Worm (Caenorhabditis elegans) whole organism, early embryonic: ENCODE results near the gene him-10.
A peak's percentile ranks its signal among the peaks of the same experiment; 100 is the strongest.

ENCODE experiments used
- B0310.2 ChIP-seq: sonication (generic microtip); optimal IDR thresholded peaks from 2 replicates; lab custom pipeline; 2016; ENCODE audit warnings: mild to moderate bottlenecking, missing genetic modification characterization, missing compliant biosample characterization
- F13C5.2 ChIP-seq: sonication (generic microtip); optimal IDR thresholded peaks from 2 replicates; lab custom pipeline; 2017; ENCODE audit warnings: mild to moderate bottlenecking, missing genetic modification characterization, inconsistent platforms, missing compliant biosample characterization
- aly-1 ChIP-seq: sonication (generic microtip); optimal IDR thresholded peaks from 2 replicates; lab custom pipeline; 2016; ENCODE audit warnings: missing genetic modification characterization, missing compliant biosample characterization
- ama-1 ChIP-seq: fragments of 150-350 bp; optimal IDR thresholded peaks from 2 replicates; lab custom pipeline; 2014
- ceh-13 ChIP-seq: fragments of 200-800 bp; sonication (Bioruptor generic); optimal IDR thresholded peaks from 2 replicates; lab custom pipeline; 2018; ENCODE audit warnings: mild to moderate bottlenecking, missing genetic modification characterization, missing compliant biosample characterization
- ceh-36 ChIP-seq: sonication (generic microtip); optimal IDR thresholded peaks from 2 replicates; lab custom pipeline; 2016; ENCODE audit warnings: missing genetic modification characterization, inconsistent platforms, missing compliant biosample characterization
- ets-7 ChIP-seq: sonication (generic microtip); optimal IDR thresholded peaks from 2 replicates; lab custom pipeline; 2016; ENCODE audit warnings: missing genotype, missing genetic modification characterization, missing compliant biosample characterization
- flt-1 ChIP-seq: fragments of 200-800 bp; sonication (Bioruptor generic); IDR thresholded peaks from 2 replicates; pipeline ENCODE4 v1.3.6; 2022; ENCODE audit warnings: missing genetic modification characterization, missing compliant biosample characterization
- hmbx-1 ChIP-seq: sonication (generic microtip); optimal IDR thresholded peaks from 2 replicates; lab custom pipeline; 2016; ENCODE audit warnings: mild to moderate bottlenecking, missing genetic modification characterization, missing compliant biosample characterization
- hmg-4 ChIP-seq: fragments of 200-800 bp; sonication (Bioruptor generic); optimal IDR thresholded peaks from 2 replicates; lab custom pipeline; 2018; ENCODE audit warnings: mild to moderate bottlenecking, missing genetic modification characterization, missing compliant biosample characterization
- hnd-1 ChIP-seq: sonication (generic microtip); optimal IDR thresholded peaks from 2 replicates; lab custom pipeline; 2016; ENCODE audit warnings: missing genetic modification characterization, missing compliant biosample characterization
- pes-1 ChIP-seq: fragments of 200-800 bp; sonication (Bioruptor generic); IDR thresholded peaks from 2 replicates; pipeline ENCODE4 v1.3.6; 2022; ENCODE audit warnings: missing genetic modification reagents, missing genetic modification characterization, missing compliant biosample characterization
- scrt-1 ChIP-seq: fragments of 200-800 bp; sonication (Bioruptor generic); IDR thresholded peaks from 2 replicates; pipeline ENCODE4 v1.3.6; 2022; ENCODE audit warnings: missing genetic modification characterization, missing compliant biosample characterization
- sea-1 ChIP-seq: fragments of 200-800 bp; sonication (Bioruptor generic); conservative IDR thresholded peaks from 2 replicates; pipeline ENCODE4 v1.3.6; 2022; ENCODE audit warnings: missing genetic modification characterization, missing compliant biosample characterization
- tbx-11 ChIP-seq: fragments of 200-800 bp; sonication (Bioruptor generic); IDR thresholded peaks from 2 replicates; pipeline ENCODE4 v1.3.6; 2022; ENCODE audit warnings: missing genetic modification characterization, missing compliant biosample characterization
- tbx-37 ChIP-seq: fragments of 200-800 bp; sonication (Bioruptor generic); conservative IDR thresholded peaks from 2 replicates; pipeline ENCODE4 v1.3.6; 2022; ENCODE audit warnings: missing genetic modification reagents, missing genetic modification characterization, missing compliant biosample characterization
- tra-4 ChIP-seq: sonication (generic microtip); optimal IDR thresholded peaks from 2 replicates; lab custom pipeline; 2017; ENCODE audit warnings: missing genetic modification characterization, missing compliant biosample characterization

The him-10 gene

ce11 chrIII:5840815-5841573 lies 37.9 kb downstream of the him-10 start:
- no peak for TF ChIP-seq sea-1 (GFP tag; lab: Robert Waterston, UW)

- TF ChIP-seq hnd-1 (tag; lab: Kevin White, UChicago), result no peak
- TF ChIP-seq flt-1 (GFP tag; lab: Robert Waterston, UW), result no peak
- TF ChIP-seq B0310.2 (tag; lab: Kevin White, UChicago), result no peak
These were observed 38.6 kb downstream of the him-10 start for ce11 chrIII:5841676-5842075.

ce11 chrIII:5842920-5843319 lies 39.9 kb downstream of the him-10 start:
- TF ChIP-seq tbx-11 (GFP tag; lab: Robert Waterston, UW) (no peak), F13C5.2 (no peak), ama-1 (lab: Kevin White, UChicago) (no peak), tbx-37 (GFP tag; lab: Robert Waterston, UW) (no peak), aly-1 (no peak), B0310.2 (tag; lab: Kevin White, UChicago) (no peak), hmg-4 (GFP tag; lab: Kevin White, UChicago) (no peak), ets-7 (tag; lab: Kevin White, UChicago) (no peak), ceh-36 (tag; lab: Kevin White, UChicago) (no peak), scrt-1 (no peak), tra-4 (tag; lab: Kevin White, UChicago) (no peak), flt-1 (GFP tag; lab: Robert Waterston, UW) (no peak), hnd-1 (tag; lab: Kevin White, UChicago) (no peak)

- TF ChIP-seq aly-1 (no peak), tbx-11 (GFP tag; lab: Robert Waterston, UW) (no peak), hmg-4 (GFP tag; lab: Kevin White, UChicago) (peak; percentile 12), scrt-1 (no peak)
These were observed 40.6 kb downstream of the him-10 start for ce11 chrIII:5843662-5844061.

ce11 chrIII:5845483-5845882 lies 42.4 kb downstream of the him-10 start:
- no peak for TF ChIP-seq B0310.2 (tag; lab: Kevin White, UChicago)
- no peak for TF ChIP-seq ama-1 (lab: Kevin White, UChicago)
- TF ChIP-seq sea-1 (GFP tag; lab: Robert Waterston, UW), result no peak
- TF ChIP-seq hmbx-1 (tag; lab: Kevin White, UChicago), result no peak
- no peak for TF ChIP-seq pes-1 (GFP tag; lab: Robert Waterston, UW)
- no peak for TF ChIP-seq ceh-36 (tag; lab: Kevin White, UChicago)
- no peak for TF ChIP-seq aly-1
- no peak for TF ChIP-seq tbx-11 (GFP tag; lab: Robert Waterston, UW)
- no peak for TF ChIP-seq flt-1 (GFP tag; lab: Robert Waterston, UW)
- no peak for TF ChIP-seq tra-4 (tag; lab: Kevin White, UChicago)
- TF ChIP-seq hmg-4 (GFP tag; lab: Kevin White, UChicago), result no peak
- TF ChIP-seq F13C5.2, result no peak
- TF ChIP-seq ets-7 (tag; lab: Kevin White, UChicago), result no peak

ce11 chrIII:5846412-5846811 lies 43.4 kb downstream of the him-10 start:
- TF ChIP-seq ceh-13 (GFP tag; lab: Kevin White, UChicago) (no peak), ama-1 (lab: Kevin White, UChicago) (no peak), F13C5.2 (no peak), aly-1 (no peak), tra-4 (tag; lab: Kevin White, UChicago) (no peak), tbx-37 (GFP tag; lab: Robert Waterston, UW) (no peak), ets-7 (tag; lab: Kevin White, UChicago) (no peak), pes-1 (GFP tag; lab: Robert Waterston, UW) (no peak), sea-1 (GFP tag; lab: Robert Waterston, UW) (no peak), hnd-1 (tag; lab: Kevin White, UChicago) (no peak), ceh-36 (tag; lab: Kevin White, UChicago) (no peak), tbx-11 (GFP tag; lab: Robert Waterston, UW) (no peak), hmbx-1 (tag; lab: Kevin White, UChicago) (no peak), scrt-1 (no peak), hmg-4 (GFP tag; lab: Kevin White, UChicago) (no peak), flt-1 (GFP tag; lab: Robert Waterston, UW) (no peak), B0310.2 (tag; lab: Kevin White, UChicago) (no peak)

ce11 chrIII:5853240-5853639 lies 50.2 kb downstream of the him-10 start, which contains the start of gene ddx-23:
TSS of gene ddx-23 (minus strand) at chrIII:5853269.
- no peak for TF ChIP-seq sea-1 (GFP tag; lab: Robert Waterston, UW)
- no peak for TF ChIP-seq tra-4 (tag; lab: Kevin White, UChicago)
- TF ChIP-seq ets-7 (tag; lab: Kevin White, UChicago), result no peak
